Worm (Caenorhabditis elegans) whole organism, early embryonic: ENCODE measurements around the gene clec-157.

Experiments used
- hmbx-1 ChIP-seq: sonication (generic microtip); optimal IDR thresholded peaks from 2 replicates; lab custom pipeline; 2016; ENCODE audit warnings: mild to moderate bottlenecking, missing genetic modification characterization, missing compliant biosample characterization
- scrt-1 ChIP-seq: fragments of 200-800 bp; sonication (Bioruptor generic); IDR thresholded peaks from 2 replicates; pipeline ENCODE4 v1.3.6; 2022; ENCODE audit warnings: missing genetic modification characterization, missing compliant biosample characterization
- tra-4 ChIP-seq: sonication (generic microtip); optimal IDR thresholded peaks from 2 replicates; lab custom pipeline; 2017; ENCODE audit warnings: missing genetic modification characterization, missing compliant biosample characterization

- TF ChIP-seq scrt-1 (GFP tag; lab: Robert Waterston, UW): no peak
- no peak for TF ChIP-seq tra-4 (tag; lab: Kevin White, UChicago)
- no peak for TF ChIP-seq hmbx-1 (tag; lab: Kevin White, UChicago)
Measured at ce11 chrIII:4806345-4806744, 37.9 kb downstream of the clec-157 start.
